Worm (Caenorhabditis elegans) whole organism, midembryonic: ENCODE data around the gene ZK622.4.

Experiments used
- T22C8.4 ChIP-seq: fragments of 200-800 bp; sonication (Bioruptor generic); IDR thresholded peaks from 2 replicates; pipeline ENCODE4 v1.3.6; 2022; ENCODE audit warnings: missing genetic modification characterization, missing compliant biosample characterization
- flt-1 ChIP-seq: fragments of 200-800 bp; sonication (Bioruptor generic); IDR thresholded peaks from 2 replicates; pipeline ENCODE4 v1.3.6; 2022; ENCODE audit warnings: missing genetic modification characterization, missing compliant biosample characterization
- med-1 ChIP-seq: sonication (generic microtip); optimal IDR thresholded peaks from 2 replicates; lab custom pipeline; 2017; ENCODE audit warnings: missing genetic modification characterization, mild to moderate bottlenecking, missing compliant biosample characterization, antibody characterized with exemption, missing genetic modification reagents; ENCODE audit not compliant: insufficient read depth
- tab-1 ChIP-seq: fragments of 200-800 bp; sonication (Bioruptor generic); IDR thresholded peaks from 2 replicates; pipeline ENCODE4 v1.3.6; 2022; ENCODE audit warnings: missing genetic modification characterization, missing compliant biosample characterization
- ztf-23 ChIP-seq: fragments of 200-800 bp; sonication (Bioruptor generic); IDR thresholded peaks from 2 replicates; pipeline ENCODE4 v1.3.6; 2022; ENCODE audit warnings: missing genetic modification reagents, missing genetic modification characterization, missing compliant biosample characterization

- TF ChIP-seq flt-1 (GFP tag; lab: Robert Waterston, UW) = no peak
- TF ChIP-seq T22C8.4 (GFP tag; lab: Robert Waterston, UW) = no peak
- TF ChIP-seq med-1 (GFP tag; lab: Kevin White, UChicago) = no peak
- TF ChIP-seq ztf-23 (GFP tag; lab: Robert Waterston, UW) = no peak
- TF ChIP-seq tab-1 (GFP tag; lab: Robert Waterston, UW) = no peak
Measured at ce11 chrII:5335370-5336034, 43.0 kb downstream of the ZK622.4 start.
